Fruit fly (Drosophila melanogaster) Kc167 (cell line): ENCODE results near the gene CG11438.

Source experiments
- Myc ChIP-seq: fragments of >200 bp; optimal IDR thresholded peaks from 2 replicates; lab custom pipeline; 2017; ENCODE audit warnings: missing external identifiers
- Sin3A ChIP-seq: fragments of >200 bp; optimal IDR thresholded peaks from 2 replicates; lab custom pipeline; 2018; ENCODE audit warnings: missing external identifiers
- h ChIP-seq: fragments of >200 bp; optimal IDR thresholded peaks from 3 replicates; lab custom pipeline; 2018; ENCODE audit warnings: missing external identifiers
- insv ChIP-seq: fragments of >200 bp; optimal IDR thresholded peaks from 3 replicates; lab custom pipeline; 2018; ENCODE audit warnings: missing external identifiers
- psq ChIP-seq: fragments of >200 bp; optimal IDR thresholded peaks from 2 replicates; lab custom pipeline; 2017; ENCODE audit warnings: missing external identifiers
- ttk ChIP-seq: sonication (Bioruptor generic); optimal IDR thresholded peaks from 2 replicates; lab custom pipeline; 2017; ENCODE audit warnings: missing external identifiers

The CG11438 gene

DNA sequence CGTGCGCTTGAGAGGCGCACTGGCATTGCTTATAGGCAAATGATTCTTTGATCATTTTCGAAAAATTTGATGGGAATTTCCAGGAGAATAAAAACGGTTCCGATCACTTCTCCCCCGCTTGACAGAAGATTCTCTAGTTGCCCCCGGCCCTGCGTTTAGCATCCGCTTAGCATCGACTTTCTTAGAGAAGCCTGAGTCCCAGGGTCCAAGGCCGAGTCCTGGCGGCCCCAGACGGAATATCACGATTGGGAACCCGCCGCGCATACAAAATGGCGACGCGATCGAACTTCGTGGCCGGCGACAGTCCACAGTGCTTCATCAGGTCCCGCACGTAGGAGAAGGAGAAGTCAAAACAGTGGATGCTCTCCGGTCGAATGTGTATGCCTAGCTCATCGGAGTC lies 38.3 kb downstream of the CG11438 start, which contains the start of gene CG43331:
Gene CG43331 (minus strand): TSS at position 101 of the 400 bp plus-strand sequence.
- no peak for TF ChIP-seq h (lab: Kevin White, UChicago)
- TF ChIP-seq Sin3A (lab: Kevin White, UChicago): no peak
- no peak for TF ChIP-seq psq (lab: Kevin White, UChicago)
- TF ChIP-seq Myc: no peak
- no peak for TF ChIP-seq insv (lab: Kevin White, UChicago)
- no peak for TF ChIP-seq ttk (lab: Kevin White, UChicago)

DNA sequence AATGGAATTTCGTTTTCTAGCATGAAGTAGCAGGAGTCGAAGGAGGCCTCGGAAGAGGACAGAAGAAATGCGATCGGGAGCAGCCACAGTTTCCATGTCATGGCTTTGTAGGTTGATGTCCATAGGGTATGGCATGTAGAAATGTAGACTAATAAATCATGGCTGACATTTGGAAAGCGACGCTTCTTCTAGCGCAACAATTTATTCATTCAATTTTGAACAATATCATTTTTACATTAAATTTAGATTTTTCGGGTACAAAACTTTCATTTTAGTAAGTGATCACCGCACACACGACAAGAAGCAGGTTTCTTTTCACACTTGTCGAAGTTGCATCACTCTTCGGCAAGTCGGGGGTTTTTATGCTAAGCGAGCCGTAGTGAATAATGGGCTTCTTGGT lies 38.9 kb downstream of the CG11438 start, which contains the start of gene CG43330:
Gene CG43330 (minus strand): TSS at position 101 of the 400 bp plus-strand sequence.
- no peak for TF ChIP-seq psq (lab: Kevin White, UChicago)
- TF ChIP-seq Myc: no peak

DNA sequence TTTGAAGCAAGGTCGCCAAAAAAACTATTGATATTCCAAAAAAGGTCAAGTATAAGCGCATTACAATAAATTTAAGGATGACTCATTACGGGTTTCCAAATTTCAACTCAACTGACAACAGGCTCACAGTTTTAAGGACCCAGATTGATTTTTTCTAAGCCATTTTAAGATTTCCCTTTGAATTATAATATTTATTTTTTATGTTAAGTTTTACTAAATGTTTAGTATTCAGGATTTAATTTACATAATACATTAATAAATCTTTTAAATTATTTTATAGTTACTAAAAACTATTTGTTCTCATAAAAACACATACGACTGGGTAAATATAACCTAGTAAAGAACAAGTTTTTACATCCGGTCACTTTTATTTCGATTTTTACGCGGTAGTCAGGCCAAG lies 39.7 kb downstream of the CG11438 start, which contains the start of gene CG43329:
Gene CG43329 (minus strand): TSS at position 101 of the 400 bp plus-strand sequence.
- TF ChIP-seq psq (lab: Kevin White, UChicago) (no peak), Sin3A (lab: Kevin White, UChicago) (no peak)
